Worm (Caenorhabditis elegans) whole organism, L4/young adult: ENCODE measurements around the gene F48B9.8.

Experiments used
- W03F9.2 ChIP-seq: fragments of 150-350 bp; optimal IDR thresholded peaks from 2 replicates; lab custom pipeline; 2014; ENCODE audit warnings: missing biosample characterization, missing genetic modification characterization
- dao-5 ChIP-seq: sonication (generic microtip); optimal IDR thresholded peaks from 2 replicates; lab custom pipeline; 2016; ENCODE audit warnings: missing genotype, missing genetic modification characterization, moderate library complexity, missing compliant biosample characterization
- him-1 ChIP-seq: sonication (generic microtip); optimal IDR thresholded peaks from 2 replicates; lab custom pipeline; 2016; ENCODE audit warnings: missing genotype, missing genetic modification reagents, missing genetic modification characterization, missing compliant biosample characterization

DNA sequence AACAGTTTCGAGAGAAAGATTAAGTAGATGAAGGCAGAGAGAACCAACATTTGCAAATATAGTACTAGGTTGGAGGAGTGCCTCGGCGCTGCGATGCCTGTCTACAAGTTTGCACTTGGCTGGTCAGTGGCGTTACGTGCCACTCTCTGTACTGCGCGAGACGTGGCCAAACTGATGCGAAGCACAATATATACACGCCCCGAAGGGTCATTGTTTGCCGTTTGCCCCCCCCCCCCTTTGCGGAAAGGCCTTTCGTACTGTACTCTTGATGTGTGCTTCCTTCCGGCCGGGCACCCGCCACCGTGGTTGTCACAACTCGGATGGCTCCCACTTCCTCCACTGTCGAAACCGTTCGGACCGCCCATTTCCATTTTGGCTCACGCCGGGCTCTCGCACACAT lies 35.9 kb upstream of the F48B9.8 start:
- TF ChIP-seq W03F9.2 (tag; lab: Kevin White, UChicago) (no peak), him-1 (tag; lab: Kevin White, UChicago) (no peak), dao-5 (no peak)
